Fruit fly (Drosophila melanogaster): ENCODE data around the gene drl.

The drl gene

dm6 chr2L:19155937-19156736, 34.0 kb upstream of the drl start:
- TF ChIP-seq Jra (GFP tag; optimal IDR thresholded peaks at IDR 0.05), result no peak
- TF ChIP-seq fru (GFP tag; optimal IDR thresholded peaks at IDR 0.05), result peak; percentile 4
- TF ChIP-seq sage (GFP tag; optimal IDR thresholded peaks at IDR 0.05), result no peak
- peak; percentile 67 for TF ChIP-seq h (GFP tag; optimal IDR thresholded peaks at IDR 0.05)
- TF ChIP-seq woc (GFP tag; optimal IDR thresholded peaks at IDR 0.05), result peak; percentile 33
- peak in 1 of 2 experiments; percentile 8 for TF ChIP-seq foxo (GFP tag; optimal IDR thresholded peaks at IDR 0.05)

- no peak for TF ChIP-seq N (GFP tag; optimal IDR thresholded peaks at IDR 0.05)
- no peak for TF ChIP-seq dmrt93B (GFP tag; optimal IDR thresholded peaks at IDR 0.05)
- no peak for TF ChIP-seq Rel (GFP tag; optimal IDR thresholded peaks at IDR 0.05)
- peak; percentile 74 for TF ChIP-seq Rel (tag; optimal IDR thresholded peaks at IDR 0.05)
- TF ChIP-seq Hr83 (GFP tag; optimal IDR thresholded peaks at IDR 0.05; ENCODE audit: poor library complexity, severe bottlenecking), result peak; percentile 35
- TF ChIP-seq foxo (GFP tag; optimal IDR thresholded peaks at IDR 0.05), result no peak
Observed at dm6 chr2L:19156737-19157287, 33.3 kb upstream of the drl start.

dm6 chr2L:19158005-19158666, 32.0 kb upstream of the drl start:
- TF ChIP-seq Mio (GFP tag; optimal IDR thresholded peaks at IDR 0.05), result no peak
- no peak for TF ChIP-seq N (GFP tag; optimal IDR thresholded peaks at IDR 0.05)
- TF ChIP-seq h (GFP tag; optimal IDR thresholded peaks at IDR 0.05), result peak; percentile 38
- peak; percentile 2 to 10 for TF ChIP-seq foxo (GFP tag; optimal IDR thresholded peaks at IDR 0.05)
- TF ChIP-seq usp (GFP tag; optimal IDR thresholded peaks at IDR 0.05), result no peak
- TF ChIP-seq jim (GFP tag; optimal IDR thresholded peaks at IDR 0.05), result no peak
- no peak for TF ChIP-seq pan (optimal IDR thresholded peaks at IDR 0.05)
- no peak for TF ChIP-seq ey (GFP tag; optimal IDR thresholded peaks at IDR 0.05)
- no peak for TF ChIP-seq GATAd (GFP tag; optimal IDR thresholded peaks at IDR 0.05)
- TF ChIP-seq Dfd (GFP tag; optimal IDR thresholded peaks at IDR 0.05), result no peak
- peak; percentile 37 for TF ChIP-seq Hr83 (GFP tag; optimal IDR thresholded peaks at IDR 0.05; ENCODE audit: poor library complexity, severe bottlenecking)
- peak; percentile 41 for TF ChIP-seq br (GFP tag; optimal IDR thresholded peaks at IDR 0.05)
- TF ChIP-seq Myc (optimal IDR thresholded peaks at IDR 0.05), result no peak
- peak; percentile 73 to 88 for TF ChIP-seq dl (GFP tag; optimal IDR thresholded peaks at IDR 0.05; ENCODE audit: insufficient read depth in 1 of 2, partially characterized antibody in 2 of 2)
- TF ChIP-seq brk (GFP tag; optimal IDR thresholded peaks at IDR 0.05), result no peak
- peak; percentile 93 for TF ChIP-seq Vsx2 (GFP tag; optimal IDR thresholded peaks at IDR 0.05; ENCODE audit: partially characterized antibody)
- TF ChIP-seq dsf (GFP tag; optimal IDR thresholded peaks at IDR 0.05; ENCODE audit: borderline replicate concordance), result no peak
- no peak for TF ChIP-seq sv (GFP tag; optimal IDR thresholded peaks at IDR 0.05)
- no peak for TF ChIP-seq fru (GFP tag; optimal IDR thresholded peaks at IDR 0.05)
- peak; percentile 67 for TF ChIP-seq Sp1 (GFP tag; optimal IDR thresholded peaks at IDR 0.05)
- peak; percentile 86 for TF ChIP-seq psq (GFP tag; optimal IDR thresholded peaks at IDR 0.05)
- peak; percentile 87 for TF ChIP-seq Dif (GFP tag; optimal IDR thresholded peaks at IDR 0.05; ENCODE audit: partially characterized antibody)
- TF ChIP-seq tai (GFP tag; optimal IDR thresholded peaks at IDR 0.05), result peak; percentile 50
- TF ChIP-seq woc (GFP tag; optimal IDR thresholded peaks at IDR 0.05), result peak; percentile 1
- no peak for TF ChIP-seq HLH106 (tag; optimal IDR thresholded peaks at IDR 0.05)
- TF ChIP-seq Hr78 (GFP tag; optimal IDR thresholded peaks at IDR 0.05), result no peak
- TF ChIP-seq CG32264 (GFP tag; optimal IDR thresholded peaks at IDR 0.05), result peak; percentile 5
- TF ChIP-seq OdsH (GFP tag; optimal IDR thresholded peaks at IDR 0.05), result peak; percentile 52
- TF ChIP-seq dmrt93B (GFP tag; optimal IDR thresholded peaks at IDR 0.05), result no peak
- no peak for TF ChIP-seq Jra (GFP tag; optimal IDR thresholded peaks at IDR 0.05)
- TF ChIP-seq rgr (GFP tag; optimal IDR thresholded peaks at IDR 0.05), result no peak
- TF ChIP-seq Abd-B (GFP tag; optimal IDR thresholded peaks at IDR 0.05), result no peak
- TF ChIP-seq Rel (GFP tag; optimal IDR thresholded peaks at IDR 0.05), result peak; percentile 54
- peak; percentile 50 for TF ChIP-seq Rel (tag; optimal IDR thresholded peaks at IDR 0.05)
